Worm (Caenorhabditis elegans): Measurements from ENCODE around the gene R05D8.7.

ce11 chrV:2774042-2774441 is 11.0 kb upstream of the R05D8.7 start, which contains the start of gene srj-18:
- TF ChIP-seq cnd-1 (tag; optimal IDR thresholded peaks at IDR 0.05): no peak
- no peak for TF ChIP-seq lin-13 (tag; optimal IDR thresholded peaks at IDR 0.05)
- TF ChIP-seq unc-62 (GFP tag; optimal IDR thresholded peaks at IDR 0.05): no peak
- TF ChIP-seq ztf-11 (tag; optimal IDR thresholded peaks at IDR 0.05): no peak
- no peak for TF ChIP-seq elt-3 (tag; optimal IDR thresholded peaks at IDR 0.05)
- TF ChIP-seq ham-2 (GFP tag; optimal IDR thresholded peaks at IDR 0.05): no peak
- no peak for TF ChIP-seq nhr-237 (tag; optimal IDR thresholded peaks at IDR 0.05)
- no peak for TF ChIP-seq snpc-4 (tag; optimal IDR thresholded peaks at IDR 0.05)
- TF ChIP-seq blmp-1 (tag; optimal IDR thresholded peaks at IDR 0.05): no peak
